Fruit fly (Drosophila melanogaster): ENCODE data around the gene CG13084.
A peak's percentile ranks its signal among the peaks of the same experiment; 100 is the strongest.

CG13084 gene

DNA sequence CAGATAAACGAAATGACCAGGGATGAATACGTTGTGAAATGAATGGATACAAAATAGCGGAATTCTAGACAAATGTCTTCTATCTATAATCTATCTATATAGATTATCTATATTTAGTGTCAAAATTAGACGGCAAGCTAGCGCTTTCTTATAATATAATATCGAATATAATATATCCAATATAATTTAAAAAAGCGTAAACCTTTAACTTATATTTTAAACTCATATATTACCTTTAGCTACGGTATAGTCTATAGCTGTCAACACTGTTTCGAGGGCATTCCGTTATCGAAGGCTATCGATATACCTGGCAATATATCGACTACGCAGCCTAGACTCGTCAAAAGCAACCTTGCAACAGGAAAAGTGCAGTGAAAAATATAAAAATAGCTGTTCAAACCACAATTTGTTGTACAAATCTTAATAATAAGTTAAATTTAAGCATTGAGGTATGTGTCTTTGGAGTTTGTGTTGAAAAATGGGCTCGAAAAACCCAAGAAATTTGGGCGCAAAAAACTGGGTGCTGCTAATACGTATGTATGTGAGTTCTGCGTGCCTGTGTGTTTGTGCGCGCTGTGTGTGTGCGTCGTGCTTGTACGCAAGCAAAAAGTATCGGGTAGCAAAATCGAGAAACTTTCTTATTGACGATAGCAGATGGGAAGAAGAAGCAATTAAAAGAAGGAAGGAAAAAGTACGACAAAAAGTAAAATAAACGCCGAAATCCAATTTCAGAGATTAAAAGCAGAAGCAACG lies 8.4 kb downstream of the CG13084 start, which contains the start of the genes swm and Ctu2:
Gene swm, plus strand, starts transcription at position 318 of the 753 bp plus-strand sequence.
Gene Ctu2, minus strand, starts transcription at position 320 of the 753 bp plus-strand sequence.
- TF ChIP-seq Myc (optimal IDR thresholded peaks at IDR 0.05): peak; percentile 89
- TF ChIP-seq brk (GFP tag; optimal IDR thresholded peaks at IDR 0.05): no peak
- no peak for TF ChIP-seq Mio (GFP tag; optimal IDR thresholded peaks at IDR 0.05)
- no peak for TF ChIP-seq tai (GFP tag; optimal IDR thresholded peaks at IDR 0.05)
- peak; percentile 60 for TF ChIP-seq Sp1 (GFP tag; optimal IDR thresholded peaks at IDR 0.05)
- TF ChIP-seq woc (GFP tag; optimal IDR thresholded peaks at IDR 0.05): no peak
- no peak for TF ChIP-seq CG32264 (GFP tag; optimal IDR thresholded peaks at IDR 0.05)
- TF ChIP-seq Rel (GFP tag; optimal IDR thresholded peaks at IDR 0.05): no peak
- peak; percentile 46 for TF ChIP-seq Rel (tag; optimal IDR thresholded peaks at IDR 0.05)
- TF ChIP-seq Hnf4 (GFP tag; optimal IDR thresholded peaks at IDR 0.05): no peak
- no peak for TF ChIP-seq sage (GFP tag; optimal IDR thresholded peaks at IDR 0.05)
- no peak for TF ChIP-seq usp (GFP tag; optimal IDR thresholded peaks at IDR 0.05)
- TF ChIP-seq Vsx2 (GFP tag; optimal IDR thresholded peaks at IDR 0.05; ENCODE audit: partially characterized antibody): no peak
- peak; percentile 52 for TF ChIP-seq psq (GFP tag; optimal IDR thresholded peaks at IDR 0.05)
- no peak for TF ChIP-seq Jra (GFP tag; optimal IDR thresholded peaks at IDR 0.05)
- no peak for TF ChIP-seq Hr78 (GFP tag; optimal IDR thresholded peaks at IDR 0.05)
- no peak for TF ChIP-seq br (GFP tag; optimal IDR thresholded peaks at IDR 0.05)
- TF ChIP-seq OdsH (GFP tag; optimal IDR thresholded peaks at IDR 0.05): peak; percentile 35
- TF ChIP-seq CrebA (GFP tag; optimal IDR thresholded peaks at IDR 0.05; ENCODE audit: borderline replicate concordance): no peak
- TF ChIP-seq foxo (GFP tag; optimal IDR thresholded peaks at IDR 0.05): no peak
- TF ChIP-seq CG9705 (GFP tag; optimal IDR thresholded peaks at IDR 0.05): peak; percentile 60
- TF ChIP-seq dl (GFP tag; optimal IDR thresholded peaks at IDR 0.05; ENCODE audit: insufficient read depth in 1 of 2, partially characterized antibody in 2 of 2): no peak
- TF ChIP-seq Abd-B (GFP tag; optimal IDR thresholded peaks at IDR 0.05): no peak
- TF ChIP-seq GATAd (GFP tag; optimal IDR thresholded peaks at IDR 0.05): no peak
- TF ChIP-seq dsf (GFP tag; optimal IDR thresholded peaks at IDR 0.05; ENCODE audit: borderline replicate concordance): no peak
- no peak for TF ChIP-seq h (GFP tag; optimal IDR thresholded peaks at IDR 0.05)
- peak; percentile 36 for TF ChIP-seq rgr (GFP tag; optimal IDR thresholded peaks at IDR 0.05)
- no peak for TF ChIP-seq Hr83 (GFP tag; optimal IDR thresholded peaks at IDR 0.05; ENCODE audit: poor library complexity, severe bottlenecking)
- TF ChIP-seq HLH106 (tag; optimal IDR thresholded peaks at IDR 0.05): peak; percentile 83
- TF ChIP-seq sv (GFP tag; optimal IDR thresholded peaks at IDR 0.05): peak; percentile 21
- no peak for TF ChIP-seq jim (GFP tag; optimal IDR thresholded peaks at IDR 0.05)
- TF ChIP-seq ey (GFP tag; optimal IDR thresholded peaks at IDR 0.05): peak; percentile 11

DNA sequence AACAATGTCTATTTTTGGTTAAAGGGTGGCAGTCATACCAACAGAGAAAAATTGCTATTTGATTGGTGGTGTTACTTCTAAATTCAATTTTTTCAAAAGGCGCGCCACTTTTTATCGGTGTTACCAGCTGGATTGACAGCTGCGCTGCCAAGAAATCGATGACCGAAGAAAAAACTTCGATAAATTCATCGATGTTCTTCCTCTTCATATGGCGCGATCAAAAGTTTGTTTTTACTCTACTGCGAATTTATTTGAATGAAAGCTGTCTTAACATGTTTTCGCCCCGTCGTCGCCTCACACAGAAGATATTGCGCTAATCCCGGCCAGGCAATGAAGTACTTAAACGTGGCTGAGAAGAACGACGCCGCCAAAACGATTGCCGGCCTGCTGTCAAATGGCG lies 13.3 kb downstream of the CG13084 start, which contains the start of gene Top3alpha:
Gene Top3alpha, plus strand, starts transcription at position 186 of the 400 bp plus-strand sequence.
- TF ChIP-seq Rel (GFP tag; optimal IDR thresholded peaks at IDR 0.05): no peak
- TF ChIP-seq Rel (tag; optimal IDR thresholded peaks at IDR 0.05): peak; percentile 33
- TF ChIP-seq pan (optimal IDR thresholded peaks at IDR 0.05): no peak
- no peak for TF ChIP-seq CG32264 (GFP tag; optimal IDR thresholded peaks at IDR 0.05)
- TF ChIP-seq br (GFP tag; optimal IDR thresholded peaks at IDR 0.05): no peak
- TF ChIP-seq Myc (optimal IDR thresholded peaks at IDR 0.05): no peak
- no peak for TF ChIP-seq brk (GFP tag; optimal IDR thresholded peaks at IDR 0.05)

dm6 chr2L:19506323-19506722 lies 21.6 kb downstream of the CG13084 start:
- TF ChIP-seq Rel (GFP tag; optimal IDR thresholded peaks at IDR 0.05) (no peak), Rel (tag; optimal IDR thresholded peaks at IDR 0.05) (peak; percentile 89), CrebA (GFP tag; optimal IDR thresholded peaks at IDR 0.05; ENCODE audit: borderline replicate concordance) (no peak)

- TF ChIP-seq lola (GFP tag; optimal IDR thresholded peaks at IDR 0.05) (no peak), HLH106 (tag; optimal IDR thresholded peaks at IDR 0.05) (no peak), Sp1 (GFP tag; optimal IDR thresholded peaks at IDR 0.05) (no peak), Hr83 (GFP tag; optimal IDR thresholded peaks at IDR 0.05; ENCODE audit: poor library complexity, severe bottlenecking) (peak; percentile 92), usp (GFP tag; optimal IDR thresholded peaks at IDR 0.05) (no peak), Hr78 (GFP tag; optimal IDR thresholded peaks at IDR 0.05) (no peak), dsf (GFP tag; optimal IDR thresholded peaks at IDR 0.05; ENCODE audit: borderline replicate concordance) (no peak), foxo (GFP tag; optimal IDR thresholded peaks at IDR 0.05) (peak in 1 of 2 experiments; percentile 66), jim (GFP tag; optimal IDR thresholded peaks at IDR 0.05) (no peak), fru (GFP tag; optimal IDR thresholded peaks at IDR 0.05) (peak; percentile 52), dmrt93B (GFP tag; optimal IDR thresholded peaks at IDR 0.05) (no peak), N (GFP tag; optimal IDR thresholded peaks at IDR 0.05) (no peak), Hnf4 (GFP tag; optimal IDR thresholded peaks at IDR 0.05) (no peak), Dfd (GFP tag; optimal IDR thresholded peaks at IDR 0.05) (no peak), pan (optimal IDR thresholded peaks at IDR 0.05) (no peak), ey (GFP tag; optimal IDR thresholded peaks at IDR 0.05) (peak; percentile 42), rgr (GFP tag; optimal IDR thresholded peaks at IDR 0.05) (peak; percentile 57), psq (GFP tag; optimal IDR thresholded peaks at IDR 0.05) (no peak), dl (GFP tag; optimal IDR thresholded peaks at IDR 0.05; ENCODE audit: insufficient read depth in 1 of 2, partially characterized antibody in 2 of 2) (no peak), sv (GFP tag; optimal IDR thresholded peaks at IDR 0.05) (peak; percentile 16), CrebA (GFP tag; optimal IDR thresholded peaks at IDR 0.05; ENCODE audit: borderline replicate concordance) (no peak), tai (GFP tag; optimal IDR thresholded peaks at IDR 0.05) (no peak), Mio (GFP tag; optimal IDR thresholded peaks at IDR 0.05) (no peak), GATAd (GFP tag; optimal IDR thresholded peaks at IDR 0.05) (no peak), brk (GFP tag; optimal IDR thresholded peaks at IDR 0.05) (no peak), Vsx2 (GFP tag; optimal IDR thresholded peaks at IDR 0.05; ENCODE audit: partially characterized antibody) (no peak), Rel (GFP tag; optimal IDR thresholded peaks at IDR 0.05) (no peak), Rel (tag; optimal IDR thresholded peaks at IDR 0.05) (no peak), OdsH (GFP tag; optimal IDR thresholded peaks at IDR 0.05) (peak; percentile 43)
Measured at dm6 chr2L:19508361-19508918, 23.7 kb downstream of the CG13084 start, which contains the start of gene cyst. Gene cyst, minus strand, starts transcription at chr2L:19508764.
